Fruit fly (Drosophila melanogaster) whole organism, pupa: ENCODE data around the gene CG14442.

Experiments used
- CG12605 ChIP-seq: fragments of 200-800 bp; sonication (Bioruptor generic); IDR thresholded peaks from 2 replicates; pipeline ENCODE4 v1.3.6; 2022; ENCODE audit warnings: missing biosample characterization, missing genetic modification characterization
- CG8159 ChIP-seq: fragments of 200-800 bp; sonication (Bioruptor generic); optimal IDR thresholded peaks from 3 replicates; lab custom pipeline; 2018; ENCODE audit warnings: missing biosample characterization, mild to moderate bottlenecking, missing genetic modification characterization, moderate library complexity
- CG8301 ChIP-seq: fragments of 200-800 bp; sonication (Bioruptor generic); optimal IDR thresholded peaks from 2 replicates; lab custom pipeline; 2018; ENCODE audit warnings: missing biosample characterization, mild to moderate bottlenecking, missing genetic modification characterization
- CG9948 ChIP-seq: fragments of 200-800 bp; sonication (Bioruptor generic); optimal IDR thresholded peaks from 2 replicates; lab custom pipeline; 2018; ENCODE audit warnings: missing biosample characterization, mild to moderate bottlenecking, missing genetic modification characterization, moderate library complexity
- D1 ChIP-seq: fragments of 200-800 bp; sonication (Bioruptor generic); optimal IDR thresholded peaks from 2 replicates; lab custom pipeline; 2018; ENCODE audit warnings: missing biosample characterization, mild to moderate bottlenecking, missing genetic modification characterization, moderate library complexity
- Snoo ChIP-seq: fragments of 200-800 bp; sonication (Bioruptor generic); optimal IDR thresholded peaks from 3 replicates; lab custom pipeline; 2017; ENCODE audit warnings: missing biosample characterization, mild to moderate bottlenecking, missing genetic modification characterization, inconsistent platforms
- gl ChIP-seq: fragments of 200-800 bp; sonication (Bioruptor generic); optimal IDR thresholded peaks from 2 replicates; lab custom pipeline; 2018; ENCODE audit warnings: missing biosample characterization, mild to moderate bottlenecking, missing genetic modification characterization
- rn ChIP-seq: fragments of 200-800 bp; sonication (Bioruptor generic); IDR thresholded peaks from 2 replicates; pipeline ENCODE4 v1.3.6; 2022; ENCODE audit warnings: missing biosample characterization, missing genetic modification characterization

dm6 chrX:6705890-6706289, 11.1 kb upstream of the CG14442 start:
- TF ChIP-seq gl (tag; lab: Kevin White, UChicago) (no peak), CG9948 (tag; lab: Kevin White, UChicago) (no peak), CG8301 (no peak), rn (GFP tag; lab: Robert Waterston, UW) (no peak), Snoo (no peak), D1 (tag; lab: Kevin White, UChicago) (no peak), CG12605 (no peak), CG8159 (tag; lab: Kevin White, UChicago) (no peak)
